Worm (Caenorhabditis elegans): ENCODE data around the gene fbxa-89.

Gene fbxa-89

ce11 chrIII:12235914-12236313 lies at the start of gene fbxa-89, which contains the start of gene grl-15:
Gene fbxa-89 (plus strand): TSS chrIII:12236184.
Gene grl-15 (minus strand): TSS chrIII:12236014.
- TF ChIP-seq hlh-11 (tag; optimal IDR thresholded peaks at IDR 0.05) (no peak), Y105C5A.15 (GFP tag; IDR thresholded peaks at IDR 0.05) (no peak), daf-16 (GFP tag; optimal IDR thresholded peaks at IDR 0.05) (no peak), daf-16 (tag; optimal IDR thresholded peaks at IDR 0.05) (peak; percentile 45), aha-1 (tag) (peak; percentile 51), dve-1 (tag; optimal IDR thresholded peaks at IDR 0.05; ENCODE audit: insufficient read depth) (peak; percentile 34)

- TF ChIP-seq madf-9 (GFP tag; conservative IDR thresholded peaks at IDR 0.05): no peak
- peak; percentile 22 for TF ChIP-seq pqm-1 (tag; optimal IDR thresholded peaks at IDR 0.05)
- no peak for TF ChIP-seq attf-4 (tag; optimal IDR thresholded peaks at IDR 0.05)
- peak; percentile 12 for TF ChIP-seq dve-1 (tag; optimal IDR thresholded peaks at IDR 0.05; ENCODE audit: insufficient read depth)
- no peak for TF ChIP-seq T20F7.1 (GFP tag; optimal IDR thresholded peaks at IDR 0.05)
- TF ChIP-seq daf-16 (GFP tag; optimal IDR thresholded peaks at IDR 0.05): no peak
- peak; percentile 75 for TF ChIP-seq daf-16 (tag; optimal IDR thresholded peaks at IDR 0.05)
These were observed 47.7 kb upstream of the fbxa-89 start for ce11 chrIII:12188236-12188635.

ce11 chrIII:12192589-12192988 lies 43.4 kb upstream of the fbxa-89 start:
- TF ChIP-seq dmd-9 (GFP tag; IDR thresholded peaks at IDR 0.05) (peak; percentile 45; the same call in 1 of the 2 replicates), snpc-1.2 (GFP tag; IDR thresholded peaks at IDR 0.05) (0 out of 2 replicates have a peak, but pooled peaks have one; percentile 27), set-16 (GFP tag; IDR thresholded peaks at IDR 0.05) (peak; percentile 47; the same call in 1 of the 2 replicates), egl-43 (GFP tag; IDR thresholded peaks at IDR 0.05) (peak; percentile 55; the same call in 1 of the 2 replicates), ctbp-1 (GFP tag; IDR thresholded peaks at IDR 0.05) (0 out of 2 replicates have a peak, but pooled peaks have one; percentile 10), lim-7 (GFP tag; IDR thresholded peaks at IDR 0.05) (peak; percentile 54; the same call in 1 of the 2 replicates), lin-38 (GFP tag; IDR thresholded peaks at IDR 0.05) (peak; percentile 39; the same call in 1 of the 2 replicates)

ce11 chrIII:12194190-12194589 lies 41.8 kb upstream of the fbxa-89 start, which contains the start of gene Y75B8A.44:
Gene Y75B8A.44 (plus strand): TSS chrIII:12194490.
- TF ChIP-seq Y48G9A.11 (GFP tag; IDR thresholded peaks at IDR 0.05) (no peak), lim-7 (GFP tag; IDR thresholded peaks at IDR 0.05) (no peak), cey-2 (tag; optimal IDR thresholded peaks at IDR 0.05; ENCODE audit: borderline replicate concordance, insufficient read depth) (no peak), nhr-25 (tag; optimal IDR thresholded peaks at IDR 0.05; ENCODE audit: borderline replicate concordance, insufficient read depth) (no peak), ctbp-1 (GFP tag; IDR thresholded peaks at IDR 0.05) (no peak), Y5F2A.4 (GFP tag; optimal IDR thresholded peaks at IDR 0.05) (no peak), sdz-12 (GFP tag; optimal IDR thresholded peaks at IDR 0.05) (no peak), daf-12 (tag; optimal IDR thresholded peaks at IDR 0.05) (no peak), skn-1 (tag; optimal IDR thresholded peaks at IDR 0.05) (no peak), nhr-48 (tag; optimal IDR thresholded peaks at IDR 0.05) (no peak), lin-38 (GFP tag; IDR thresholded peaks at IDR 0.05) (no peak)

- TF ChIP-seq unc-62 (GFP tag; optimal IDR thresholded peaks at IDR 0.05 in 1 of 2) (peak in 1 of 2 experiments; percentile 84), unc-62 (tag; optimal IDR thresholded peaks at IDR 0.05) (no peak), rbr-2 (tag; optimal IDR thresholded peaks at IDR 0.05) (no peak), ama-1 (optimal IDR thresholded peaks at IDR 0.05) (no peak)
These were observed 40.0 kb upstream of the fbxa-89 start for ce11 chrIII:12195991-12196390.

ce11 chrIII:12198135-12198534 lies 37.8 kb upstream of the fbxa-89 start:
- TF ChIP-seq ceh-20 (GFP tag; IDR thresholded peaks at IDR 0.05): no peak
- no peak for TF ChIP-seq fkh-10 (GFP tag; optimal IDR thresholded peaks at IDR 0.05)
